Fruit fly (Drosophila melanogaster): ENCODE results near the gene CG13063.

DNA sequence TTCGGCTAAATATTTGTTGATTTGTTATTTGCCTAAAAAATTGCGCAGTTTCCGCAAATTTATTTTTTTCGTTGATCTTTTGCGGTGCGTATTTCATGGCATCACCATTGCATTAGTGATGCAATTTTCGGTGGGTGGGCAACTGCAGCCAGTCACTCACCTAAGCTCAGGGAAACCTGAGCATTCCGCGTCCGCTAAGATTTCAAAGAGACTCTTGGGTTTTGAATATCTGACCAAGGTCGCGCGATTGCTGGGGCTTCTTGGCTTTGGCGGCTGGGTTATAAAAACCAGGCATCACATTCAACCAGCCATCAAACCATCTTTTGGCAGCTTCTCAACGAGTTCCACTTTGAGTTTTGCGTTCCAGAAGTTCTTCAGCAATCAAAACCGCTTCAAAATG lies 44.0 kb upstream of the CG13063 start, which contains the start of gene CG13071:
- TF ChIP-seq CTCF (optimal IDR thresholded peaks at IDR 0.05) (no peak), CG8478 (optimal IDR thresholded peaks at IDR 0.05) (no peak)

All from S2 (cell line).